Fruit fly (Drosophila melanogaster) whole organism, pupa: ENCODE measurements around the gene Usp7.

ENCODE experiments used
- CG10348 ChIP-seq: fragments of 200-800 bp; sonication (Bioruptor generic); IDR thresholded peaks from 2 replicates; pipeline ENCODE4 v1.3.6; 2022; ENCODE audit warnings: missing biosample characterization, missing genetic modification characterization
- CG12605 ChIP-seq: fragments of 200-800 bp; sonication (Bioruptor generic); IDR thresholded peaks from 2 replicates; pipeline ENCODE4 v1.3.6; 2022; ENCODE audit warnings: missing biosample characterization, missing genetic modification characterization
- CG13204 ChIP-seq: fragments of 200-800 bp; sonication (Bioruptor generic); optimal IDR thresholded peaks from 2 replicates; lab custom pipeline; 2018; ENCODE audit warnings: missing biosample characterization, mild to moderate bottlenecking, missing genetic modification characterization, moderate library complexity
- CG14655 ChIP-seq: fragments of 200-800 bp; sonication (Bioruptor generic); optimal IDR thresholded peaks from 3 replicates; lab custom pipeline; 2017; ENCODE audit warnings: mild to moderate bottlenecking, missing biosample characterization, missing genetic modification reagents, missing genetic modification characterization
- CG15710 ChIP-seq: fragments of 200-800 bp; sonication (Bioruptor generic); optimal IDR thresholded peaks from 2 replicates; lab custom pipeline; 2018; ENCODE audit warnings: missing biosample characterization, mild to moderate bottlenecking, missing genetic modification characterization, moderate library complexity
- CG17806 ChIP-seq: fragments of 200-800 bp; sonication (Bioruptor generic); optimal IDR thresholded peaks from 2 replicates; lab custom pipeline; 2018; ENCODE audit warnings: missing biosample characterization, mild to moderate bottlenecking, missing genetic modification characterization, moderate library complexity
- CG32121 ChIP-seq: fragments of 200-800 bp; sonication (Bioruptor generic); IDR thresholded peaks from 2 replicates; pipeline ENCODE4 v1.3.6; 2022; ENCODE audit warnings: missing biosample characterization, missing genetic modification characterization
- CG34367 ChIP-seq: fragments of 200-800 bp; sonication (Bioruptor generic); optimal IDR thresholded peaks from 2 replicates; lab custom pipeline; 2018; ENCODE audit warnings: missing biosample characterization, mild to moderate bottlenecking, missing genetic modification characterization
- CG4496 ChIP-seq: fragments of 200-800 bp; sonication (Bioruptor generic); IDR thresholded peaks from 3 replicates; pipeline ENCODE4 v1.3.6; 2022; ENCODE audit warnings: missing biosample characterization, missing genetic modification characterization
- CG8159 ChIP-seq: fragments of 200-800 bp; sonication (Bioruptor generic); optimal IDR thresholded peaks from 3 replicates; lab custom pipeline; 2018; ENCODE audit warnings: missing biosample characterization, mild to moderate bottlenecking, missing genetic modification characterization, moderate library complexity
- CG8301 ChIP-seq: fragments of 200-800 bp; sonication (Bioruptor generic); optimal IDR thresholded peaks from 2 replicates; lab custom pipeline; 2018; ENCODE audit warnings: missing biosample characterization, mild to moderate bottlenecking, missing genetic modification characterization
- CG9948 ChIP-seq: fragments of 200-800 bp; sonication (Bioruptor generic); optimal IDR thresholded peaks from 2 replicates; lab custom pipeline; 2018; ENCODE audit warnings: missing biosample characterization, mild to moderate bottlenecking, missing genetic modification characterization, moderate library complexity
- D1 ChIP-seq: fragments of 200-800 bp; sonication (Bioruptor generic); optimal IDR thresholded peaks from 2 replicates; lab custom pipeline; 2018; ENCODE audit warnings: missing biosample characterization, mild to moderate bottlenecking, missing genetic modification characterization, moderate library complexity
- EcR ChIP-seq: fragments of 200-800 bp; sonication (Bioruptor generic); optimal IDR thresholded peaks from 3 replicates; lab custom pipeline; 2019; ENCODE audit warnings: missing biosample characterization, missing genetic modification characterization, mild to moderate bottlenecking, moderate library complexity, missing genetic modification reagents
- Ets98B ChIP-seq: fragments of 200-800 bp; sonication (Bioruptor generic); IDR thresholded peaks from 2 replicates; pipeline ENCODE4 v1.3.6; 2022; ENCODE audit warnings: missing biosample characterization, missing genetic modification characterization
- Pif1A ChIP-seq: fragments of 200-800 bp; sonication (Bioruptor generic); optimal IDR thresholded peaks from 3 replicates; lab custom pipeline; 2016; ENCODE audit warnings: missing biosample characterization, missing genetic modification characterization
- Pif1B ChIP-seq: fragments of 200-800 bp; sonication (Bioruptor generic); optimal IDR thresholded peaks from 3 replicates; lab custom pipeline; 2016; ENCODE audit warnings: missing biosample characterization, missing genetic modification characterization
- Snoo ChIP-seq: fragments of 200-800 bp; sonication (Bioruptor generic); optimal IDR thresholded peaks from 3 replicates; lab custom pipeline; 2017; ENCODE audit warnings: missing biosample characterization, mild to moderate bottlenecking, missing genetic modification characterization, inconsistent platforms
- fd96Ca ChIP-seq: fragments of 200-800 bp; sonication (Bioruptor generic); IDR thresholded peaks from 3 replicates; pipeline ENCODE4 v1.3.6; 2022; ENCODE audit warnings: missing biosample characterization, missing genetic modification characterization
- gl ChIP-seq: fragments of 200-800 bp; sonication (Bioruptor generic); optimal IDR thresholded peaks from 2 replicates; lab custom pipeline; 2018; ENCODE audit warnings: missing biosample characterization, mild to moderate bottlenecking, missing genetic modification characterization
- rn ChIP-seq: fragments of 200-800 bp; sonication (Bioruptor generic); IDR thresholded peaks from 2 replicates; pipeline ENCODE4 v1.3.6; 2022; ENCODE audit warnings: missing biosample characterization, missing genetic modification characterization

The Usp7 gene

dm6 chrX:12056535-12056934 lies 27.7 kb upstream of the Usp7 start, which contains the start of gene Uch-L5R:
TSS of gene Uch-L5R (minus strand) at chrX:12056635.
- TF ChIP-seq CG17806 (tag; lab: Kevin White, UChicago) = no peak
- TF ChIP-seq rn (GFP tag; lab: Robert Waterston, UW) = no peak
- TF ChIP-seq Snoo (tag; lab: Kevin White, UChicago) = no peak
- no peak for TF ChIP-seq CG15710 (tag; lab: Kevin White, UChicago)
- no peak for TF ChIP-seq CG12605 (GFP tag; lab: Robert Waterston, UW)
- TF ChIP-seq Ets98B (GFP tag; lab: Robert Waterston, UW) = no peak
- TF ChIP-seq CG8301 (tag; lab: Kevin White, UChicago) = no peak
- TF ChIP-seq D1 = no peak
- TF ChIP-seq CG32121 = no peak
- TF ChIP-seq CG4496 (GFP tag; lab: Robert Waterston, UW) = no peak
- TF ChIP-seq CG10348 (GFP tag; lab: Robert Waterston, UW) = no peak
- no peak for TF ChIP-seq EcR (GFP tag; lab: Kevin White, UChicago)
- TF ChIP-seq CG9948 (tag; lab: Kevin White, UChicago) = no peak
- TF ChIP-seq CG14655 (GFP tag; lab: Kevin White, UChicago) = no peak
- no peak for TF ChIP-seq fd96Ca
- TF ChIP-seq gl (tag; lab: Kevin White, UChicago) = no peak
- TF ChIP-seq Pif1A = no peak
- no peak for TF ChIP-seq CG8159
- TF ChIP-seq CG34367 (tag; lab: Kevin White, UChicago) = no peak
- TF ChIP-seq Pif1B (GFP tag; lab: Kevin White, UChicago) = no peak

DNA sequence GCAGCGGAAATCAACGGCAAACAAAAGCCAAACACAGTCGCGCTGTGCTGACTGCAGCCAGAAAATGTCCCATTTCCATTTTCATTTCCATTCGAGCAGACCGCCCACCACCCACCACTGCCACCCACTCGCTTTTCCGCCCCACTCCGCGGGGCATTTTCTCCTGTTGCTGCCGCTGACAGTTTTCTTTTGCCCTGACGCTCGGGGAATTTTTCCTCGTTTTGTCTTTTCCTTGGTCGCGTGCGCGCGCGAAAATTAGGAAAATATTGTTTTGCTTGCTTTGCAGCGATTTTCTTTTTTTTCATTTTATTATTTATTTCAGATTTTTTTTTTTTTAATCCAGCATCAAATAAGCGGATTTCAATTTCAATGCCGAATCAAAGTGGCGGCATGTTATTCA lies 21.5 kb upstream of the Usp7 start:
- TF ChIP-seq CG14655 (GFP tag; lab: Kevin White, UChicago) (no peak), CG13204 (GFP tag; lab: Kevin White, UChicago) (no peak), CG34367 (tag; lab: Kevin White, UChicago) (no peak), CG10348 (GFP tag; lab: Robert Waterston, UW) (no peak), EcR (GFP tag; lab: Kevin White, UChicago) (no peak), Pif1B (GFP tag; lab: Kevin White, UChicago) (no peak), CG12605 (GFP tag; lab: Robert Waterston, UW) (no peak), gl (tag; lab: Kevin White, UChicago) (no peak), CG8301 (tag; lab: Kevin White, UChicago) (no peak)

- no peak for TF ChIP-seq CG12605 (GFP tag; lab: Robert Waterston, UW)
- TF ChIP-seq Pif1A = no peak
Observed at dm6 chrX:12043398-12043797, 14.6 kb upstream of the Usp7 start, which contains the start of gene Ten-a. TSS of gene Ten-a (plus strand) at chrX:12043698.

- TF ChIP-seq Snoo (tag; lab: Kevin White, UChicago) = no peak
- no peak for TF ChIP-seq CG12605 (GFP tag; lab: Robert Waterston, UW)
- no peak for TF ChIP-seq CG17806 (tag; lab: Kevin White, UChicago)
- TF ChIP-seq gl (tag; lab: Kevin White, UChicago) = no peak
- TF ChIP-seq EcR (GFP tag; lab: Kevin White, UChicago) = no peak
- TF ChIP-seq CG4496 (GFP tag; lab: Robert Waterston, UW) = no peak
- TF ChIP-seq Ets98B (GFP tag; lab: Robert Waterston, UW) = no peak
- TF ChIP-seq rn (GFP tag; lab: Robert Waterston, UW) = no peak
- TF ChIP-seq CG8159 = no peak
- no peak for TF ChIP-seq fd96Ca
- TF ChIP-seq Pif1A = no peak
- no peak for TF ChIP-seq Pif1B (GFP tag; lab: Kevin White, UChicago)
- no peak for TF ChIP-seq CG8301 (tag; lab: Kevin White, UChicago)
- TF ChIP-seq D1 = no peak
- TF ChIP-seq CG34367 (tag; lab: Kevin White, UChicago) = no peak
- TF ChIP-seq CG10348 (GFP tag; lab: Robert Waterston, UW) = no peak
Observed at dm6 chrX:12035207-12035606, 6.4 kb upstream of the Usp7 start.

- TF ChIP-seq CG34367 (tag; lab: Kevin White, UChicago) = no peak
- TF ChIP-seq EcR (GFP tag; lab: Kevin White, UChicago) = no peak
- no peak for TF ChIP-seq CG15710 (tag; lab: Kevin White, UChicago)
- TF ChIP-seq fd96Ca = no peak
- no peak for TF ChIP-seq Pif1A
- TF ChIP-seq CG17806 (tag; lab: Kevin White, UChicago) = no peak
- no peak for TF ChIP-seq rn (GFP tag; lab: Robert Waterston, UW)
- no peak for TF ChIP-seq Pif1B (GFP tag; lab: Kevin White, UChicago)
- no peak for TF ChIP-seq CG10348 (GFP tag; lab: Robert Waterston, UW)
- TF ChIP-seq Ets98B (GFP tag; lab: Robert Waterston, UW) = no peak
- TF ChIP-seq CG12605 (GFP tag; lab: Robert Waterston, UW) = no peak
- no peak for TF ChIP-seq CG32121
- TF ChIP-seq gl (tag; lab: Kevin White, UChicago) = no peak
- no peak for TF ChIP-seq CG4496 (GFP tag; lab: Robert Waterston, UW)
- TF ChIP-seq CG13204 (GFP tag; lab: Kevin White, UChicago) = no peak
- TF ChIP-seq CG14655 (GFP tag; lab: Kevin White, UChicago) = no peak
- no peak for TF ChIP-seq CG9948 (tag; lab: Kevin White, UChicago)
- TF ChIP-seq CG8159 = no peak
Observed at dm6 chrX:12034713-12035112, 5.9 kb upstream of the Usp7 start.

DNA sequence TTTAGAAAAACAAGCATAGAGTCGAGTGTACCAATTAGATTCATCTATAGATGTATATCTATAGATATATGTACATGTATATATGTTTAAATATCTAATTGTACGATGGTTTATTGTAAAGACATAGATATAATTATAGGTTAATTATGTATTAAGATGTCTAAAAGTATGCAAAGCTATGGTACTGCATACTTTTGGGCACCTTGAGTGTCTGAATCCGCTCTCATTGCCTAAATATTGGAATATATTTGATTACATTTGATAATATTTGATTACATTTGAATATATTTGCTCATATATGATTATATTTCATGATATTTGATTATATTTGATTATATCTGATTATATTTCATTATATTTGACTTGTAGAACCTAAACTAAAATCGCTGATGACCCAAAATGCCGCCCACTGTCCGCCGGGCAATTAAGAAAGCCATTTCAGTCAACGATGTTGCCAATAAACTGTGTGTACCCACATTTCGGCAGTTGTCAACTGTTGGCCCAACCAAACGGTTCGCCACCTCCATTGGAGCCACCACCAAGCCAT lies 3.4 kb upstream of the Usp7 start, which contains the start of gene Cyp318a1:
TSS of gene Cyp318a1 (plus strand) at position 497 of the 547 bp plus-strand sequence.
- TF ChIP-seq CG9948 (tag; lab: Kevin White, UChicago) = no peak
- TF ChIP-seq CG15710 (tag; lab: Kevin White, UChicago) = no peak
- no peak for TF ChIP-seq EcR (GFP tag; lab: Kevin White, UChicago)
- no peak for TF ChIP-seq Pif1A
- TF ChIP-seq Pif1B (GFP tag; lab: Kevin White, UChicago) = no peak
- TF ChIP-seq gl (tag; lab: Kevin White, UChicago) = no peak
- no peak for TF ChIP-seq CG8301 (tag; lab: Kevin White, UChicago)
- TF ChIP-seq CG13204 (GFP tag; lab: Kevin White, UChicago) = no peak
- no peak for TF ChIP-seq CG8159
- no peak for TF ChIP-seq fd96Ca
- no peak for TF ChIP-seq CG17806 (tag; lab: Kevin White, UChicago)
- TF ChIP-seq rn (GFP tag; lab: Robert Waterston, UW) = no peak
- no peak for TF ChIP-seq Ets98B (GFP tag; lab: Robert Waterston, UW)
